Worm (Caenorhabditis elegans) whole organism, midembryonic: Measurements from ENCODE around the gene T05A7.6.

Source experiments
- flt-1 ChIP-seq: fragments of 200-800 bp; sonication (Bioruptor generic); IDR thresholded peaks from 2 replicates; pipeline ENCODE4 v1.3.6; 2022; ENCODE audit warnings: missing genetic modification characterization, missing compliant biosample characterization
- med-1 ChIP-seq: sonication (generic microtip); optimal IDR thresholded peaks from 2 replicates; lab custom pipeline; 2017; ENCODE audit warnings: missing genetic modification characterization, mild to moderate bottlenecking, missing compliant biosample characterization, antibody characterized with exemption, missing genetic modification reagents; ENCODE audit not compliant: insufficient read depth

- TF ChIP-seq med-1 (GFP tag; lab: Kevin White, UChicago) = no peak
- TF ChIP-seq flt-1 (GFP tag; lab: Robert Waterston, UW) = no peak
These were observed 32.7 kb downstream of the T05A7.6 start for ce11 chrII:4638891-4639290.
